Worm (Caenorhabditis elegans): ENCODE measurements around the gene lin-15B.

DNA sequence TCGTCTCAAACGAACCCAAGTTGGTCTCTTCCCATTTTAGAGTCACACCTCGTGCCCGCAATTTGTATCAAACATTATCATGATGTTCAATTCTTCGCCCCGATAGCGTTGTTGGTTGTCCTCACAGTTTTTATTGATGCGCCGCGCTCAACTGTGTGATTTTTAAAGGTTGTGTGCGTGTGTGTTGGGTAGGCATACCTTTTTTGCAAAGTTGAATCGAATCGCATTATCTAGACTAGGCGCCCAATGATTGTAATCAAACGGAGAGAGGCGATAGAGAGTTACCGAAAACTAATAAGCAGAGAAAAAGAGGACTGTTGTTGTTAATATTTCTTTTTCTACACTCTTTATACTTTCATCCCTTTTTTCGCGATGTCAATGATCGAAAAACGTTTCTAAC lies 25.7 kb upstream of the lin-15B start:
- no peak for TF ChIP-seq med-1 (GFP tag; optimal IDR thresholded peaks at IDR 0.05; ENCODE audit: insufficient read depth)
- TF ChIP-seq ztf-23 (GFP tag; IDR thresholded peaks at IDR 0.05), result no peak
- no peak for TF ChIP-seq tab-1 (GFP tag; IDR thresholded peaks at IDR 0.05)
- TF ChIP-seq T22C8.4 (GFP tag; IDR thresholded peaks at IDR 0.05), result no peak
- no peak for TF ChIP-seq cog-1 (tag; optimal IDR thresholded peaks at IDR 0.05)
- TF ChIP-seq flt-1 (GFP tag; IDR thresholded peaks at IDR 0.05), result no peak
- no peak for TF ChIP-seq klf-2 (GFP tag; conservative IDR thresholded peaks at IDR 0.05)
- no peak for TF ChIP-seq ref-1 (GFP tag; conservative IDR thresholded peaks at IDR 0.05)
- TF ChIP-seq ztf-29 (GFP tag; IDR thresholded peaks at IDR 0.05), result no peak

Data from whole organism, midembryonic.